Fruit fly (Drosophila melanogaster) whole organism, embryonic: ENCODE data around the gene CG4025.

Experiments used
- ATbp ChIP-seq: fragments of 200-800 bp; sonication (Bioruptor generic); optimal IDR thresholded peaks from 2 replicates; lab custom pipeline; 2017; ENCODE audit warnings: missing biosample characterization, mild to moderate bottlenecking, missing genetic modification characterization, missing genetic modification reagents
- Ada2b ChIP-seq: fragments of 200-800 bp; sonication (Bioruptor generic); IDR thresholded peaks from 2 replicates; pipeline ENCODE4 v1.3.6; 2022; ENCODE audit warnings: missing biosample characterization, missing genetic modification characterization
- B-H2 ChIP-seq: fragments of 200-800 bp; sonication (Bioruptor generic); optimal IDR thresholded peaks from 2 replicates; lab custom pipeline; 2018; ENCODE audit warnings: missing biosample characterization, mild to moderate bottlenecking, missing genetic modification characterization
- CG10654 ChIP-seq: fragments of 200-800 bp; sonication (Bioruptor generic); optimal IDR thresholded peaks from 2 replicates; lab custom pipeline; 2016; ENCODE audit warnings: missing biosample characterization, missing genetic modification characterization
- CG11560 ChIP-seq: fragments of 200-800 bp; sonication (Bioruptor generic); IDR thresholded peaks from 3 replicates; pipeline ENCODE4 v1.3.6; 2022; ENCODE audit warnings: missing biosample characterization, missing genetic modification characterization
- CG13775 ChIP-seq: fragments of 200-800 bp; sonication (Bioruptor generic); optimal IDR thresholded peaks from 3 replicates; lab custom pipeline; 2017; ENCODE audit warnings: missing biosample characterization, mild to moderate bottlenecking, missing genetic modification characterization
- CG14441 ChIP-seq: fragments of 200-800 bp; sonication (Bioruptor generic); IDR thresholded peaks from 2 replicates; pipeline ENCODE4 v1.3.6; 2022; ENCODE audit warnings: missing biosample characterization, missing genetic modification characterization
- CG14860 ChIP-seq: fragments of 200-800 bp; sonication (Bioruptor generic); IDR thresholded peaks from 3 replicates; pipeline ENCODE4 v1.3.6; 2022; ENCODE audit warnings: missing biosample characterization, missing genetic modification characterization; ENCODE audit not compliant: partially characterized antibody
- CG18764 ChIP-seq: fragments of 200-800 bp; sonication (Bioruptor generic); optimal IDR thresholded peaks from 3 replicates; lab custom pipeline; 2016; ENCODE audit warnings: missing biosample characterization, missing genetic modification characterization
- CG2202 ChIP-seq: fragments of 200-800 bp; sonication (Bioruptor generic); optimal IDR thresholded peaks from 2 replicates; lab custom pipeline; 2018; ENCODE audit warnings: missing biosample characterization, mild to moderate bottlenecking, missing genetic modification characterization
- CG2712 ChIP-seq: fragments of 200-800 bp; optimal IDR thresholded peaks from 3 replicates; lab custom pipeline; 2019; ENCODE audit warnings: missing biosample characterization, mild to moderate bottlenecking, missing genetic modification characterization, moderate library complexity
- CG30020 ChIP-seq: fragments of 200-800 bp; optimal IDR thresholded peaks from 2 replicates; lab custom pipeline; 2019; ENCODE audit warnings: missing biosample characterization, mild to moderate bottlenecking, missing genetic modification characterization, moderate library complexity
- CG31388 ChIP-seq: fragments of 200-800 bp; sonication (Bioruptor generic); optimal IDR thresholded peaks from 2 replicates; lab custom pipeline; 2016; ENCODE audit warnings: missing biosample characterization, missing genetic modification characterization
- CG3838 ChIP-seq: fragments of 200-800 bp; sonication (Bioruptor generic); optimal IDR thresholded peaks from 3 replicates; lab custom pipeline; 2016; ENCODE audit warnings: missing biosample characterization, missing genetic modification characterization
- CG4820 ChIP-seq: fragments of 200-800 bp; sonication (Bioruptor generic); optimal IDR thresholded peaks from 3 replicates; lab custom pipeline; 2016; ENCODE audit warnings: missing biosample characterization, missing genetic modification characterization
- CG6654 ChIP-seq: fragments of 200-800 bp; sonication (Bioruptor generic); optimal IDR thresholded peaks from 2 replicates; lab custom pipeline; 2017; ENCODE audit warnings: missing biosample characterization, mild to moderate bottlenecking, missing genetic modification characterization
- CG7745 ChIP-seq: fragments of 200-800 bp; sonication (Bioruptor generic); optimal IDR thresholded peaks from 2 replicates; lab custom pipeline; 2018; ENCODE audit warnings: missing biosample characterization, mild to moderate bottlenecking, missing genetic modification characterization, moderate library complexity
- CG7839 ChIP-seq: fragments of 200-800 bp; sonication (Bioruptor generic); optimal IDR thresholded peaks from 3 replicates; lab custom pipeline; 2018; ENCODE audit warnings: missing biosample characterization, mild to moderate bottlenecking, missing genetic modification characterization, moderate library complexity
- CG8281 ChIP-seq: fragments of 200-800 bp; sonication (Bioruptor generic); optimal IDR thresholded peaks from 2 replicates; lab custom pipeline; 2018; ENCODE audit warnings: missing biosample characterization, mild to moderate bottlenecking, missing genetic modification characterization, moderate library complexity
- CG8944 ChIP-seq: fragments of 200-800 bp; sonication (Bioruptor generic); optimal IDR thresholded peaks from 3 replicates; lab custom pipeline; 2016; ENCODE audit warnings: missing biosample characterization, missing genetic modification characterization
- D19B ChIP-seq: fragments of 200-800 bp; sonication (Bioruptor generic); optimal IDR thresholded peaks from 2 replicates; lab custom pipeline; 2017; ENCODE audit warnings: missing biosample characterization, mild to moderate bottlenecking, missing genetic modification characterization
- GATAe ChIP-seq: fragments of 200-800 bp; sonication (Bioruptor generic); conservative IDR thresholded peaks from 2 replicates; pipeline ENCODE4 v1.3.6; 2022; ENCODE audit warnings: missing biosample characterization, missing genetic modification characterization
- Gug ChIP-seq: fragments of 200-800 bp; sonication (Bioruptor generic); IDR thresholded peaks from 4 replicates; pipeline ENCODE4 v1.3.6; 2022; ENCODE audit warnings: missing biosample characterization, missing genetic modification characterization
- H2.0 ChIP-seq: fragments of 200-800 bp; sonication (Bioruptor generic); IDR thresholded peaks from 2 replicates; pipeline ENCODE4 v1.3.6; 2022; ENCODE audit warnings: missing biosample characterization, missing genetic modification characterization
- HHEX ChIP-seq: fragments of 200-800 bp; sonication (Bioruptor generic); optimal IDR thresholded peaks from 3 replicates; lab custom pipeline; 2017; ENCODE audit warnings: missing biosample characterization, mild to moderate bottlenecking, missing genetic modification characterization, missing genetic modification reagents
- HLH4C ChIP-seq: fragments of 200-800 bp; sonication (Bioruptor generic); IDR thresholded peaks from 3 replicates; pipeline ENCODE4 v1.3.6; 2022; ENCODE audit warnings: missing biosample characterization, missing genetic modification characterization; ENCODE audit not compliant: partially characterized antibody
- MBD-R2 ChIP-seq: fragments of 200-800 bp; sonication (Bioruptor generic); IDR thresholded peaks from 2 replicates; pipeline ENCODE4 v1.3.6; 2022; ENCODE audit warnings: missing biosample characterization, missing genetic modification characterization
- MESR4 ChIP-seq: fragments of 200-800 bp; sonication (Bioruptor generic); optimal IDR thresholded peaks from 2 replicates; lab custom pipeline; 2018; ENCODE audit warnings: missing biosample characterization, mild to moderate bottlenecking, missing genetic modification characterization, moderate library complexity
- Mad ChIP-seq: fragments of 200-800 bp; sonication (Bioruptor generic); optimal IDR thresholded peaks from 2 replicates; lab custom pipeline; 2016; ENCODE audit warnings: missing biosample characterization, missing genetic modification characterization
- Poxn ChIP-seq: fragments of 200-800 bp; sonication (Bioruptor generic); IDR thresholded peaks from 2 replicates; pipeline ENCODE4 v1.3.6; 2022; ENCODE audit warnings: missing biosample characterization, missing genetic modification characterization
- Scr ChIP-seq: fragments of 200-800 bp; sonication (Bioruptor generic); IDR thresholded peaks from 2 replicates; pipeline ENCODE4 v1.3.6; 2022; ENCODE audit warnings: missing biosample characterization, missing genetic modification characterization; ENCODE audit not compliant: partially characterized antibody
- Sox102F ChIP-seq: fragments of 200-800 bp; sonication (Bioruptor generic); optimal IDR thresholded peaks from 2 replicates; lab custom pipeline; 2018; ENCODE audit warnings: missing biosample characterization, mild to moderate bottlenecking, missing genetic modification characterization, moderate library complexity
- Ssrp ChIP-seq: fragments of 200-800 bp; sonication (Bioruptor generic); optimal IDR thresholded peaks from 2 replicates; lab custom pipeline; 2018; ENCODE audit warnings: missing biosample characterization, mild to moderate bottlenecking, missing genetic modification characterization, moderate library complexity
- br ChIP-seq: fragments of >200 bp; optimal IDR thresholded peaks from 2 replicates; lab custom pipeline; 2017
- dimm ChIP-seq: fragments of 200-800 bp; sonication (Bioruptor generic); IDR thresholded peaks from 2 replicates; pipeline ENCODE4 v1.3.6; 2022; ENCODE audit warnings: missing biosample characterization, missing genetic modification characterization
- ewg ChIP-seq: fragments of 200-800 bp; sonication (Bioruptor generic); optimal IDR thresholded peaks from 3 replicates; lab custom pipeline; 2017; ENCODE audit warnings: mild to moderate bottlenecking, missing biosample characterization, missing genetic modification reagents, missing genetic modification characterization
- fd96Cb ChIP-seq: fragments of 200-800 bp; sonication (Bioruptor generic); optimal IDR thresholded peaks from 2 replicates; lab custom pipeline; 2018; ENCODE audit warnings: missing biosample characterization, mild to moderate bottlenecking, missing genetic modification characterization, moderate library complexity
- org-1 ChIP-seq: fragments of 200-800 bp; sonication (Bioruptor generic); optimal IDR thresholded peaks from 2 replicates; lab custom pipeline; 2017; ENCODE audit warnings: missing biosample characterization, missing genetic modification characterization
- otp ChIP-seq: fragments of 200-800 bp; sonication (Bioruptor generic); IDR thresholded peaks from 3 replicates; pipeline ENCODE4, ENCODE4 v1.3.6; 2022; ENCODE audit warnings: missing biosample characterization, missing genetic modification characterization
- p53 ChIP-seq: fragments of 200-800 bp; sonication (Bioruptor generic); optimal IDR thresholded peaks from 2 replicates; lab custom pipeline; 2016; ENCODE audit warnings: missing biosample characterization, missing genetic modification characterization
- pfk ChIP-seq: fragments of 200-800 bp; sonication (Bioruptor generic); optimal IDR thresholded peaks from 2 replicates; lab custom pipeline; 2018; ENCODE audit warnings: missing biosample characterization, mild to moderate bottlenecking, missing genetic modification characterization, moderate library complexity
- schlank ChIP-seq: fragments of 200-800 bp; sonication (Bioruptor generic); optimal IDR thresholded peaks from 2 replicates; lab custom pipeline; 2018; ENCODE audit warnings: missing biosample characterization, mild to moderate bottlenecking, missing genetic modification characterization
- sens ChIP-seq: fragments of 200-800 bp; sonication (Bioruptor generic); peaks from one replicate; lab custom pipeline; 2016; ENCODE audit warnings: missing biosample characterization, missing genetic modification characterization
- slp2 ChIP-seq: fragments of 200-800 bp; sonication (Bioruptor generic); optimal IDR thresholded peaks from 2 replicates; lab custom pipeline; 2016; ENCODE audit warnings: missing biosample characterization, missing genetic modification characterization
- sqz ChIP-seq: fragments of 200-800 bp; sonication (Bioruptor generic); optimal IDR thresholded peaks from 3 replicates; lab custom pipeline; 2018; ENCODE audit warnings: missing biosample characterization, mild to moderate bottlenecking, missing genetic modification characterization
- trh ChIP-seq: fragments of 200-800 bp; sonication (Bioruptor generic); optimal IDR thresholded peaks from 2 replicates; lab custom pipeline; 2016; ENCODE audit warnings: missing biosample characterization, missing genetic modification characterization
- tup ChIP-seq: fragments of 200-800 bp; sonication (Bioruptor generic); optimal IDR thresholded peaks from 2 replicates; lab custom pipeline; 2016; ENCODE audit warnings: missing biosample characterization, mild to moderate bottlenecking, missing genetic modification characterization, moderate library complexity
- twi ChIP-seq: fragments of 200-800 bp; optimal IDR thresholded peaks from 2 replicates; lab custom pipeline; 2019; ENCODE audit warnings: missing biosample characterization, mild to moderate bottlenecking, missing genetic modification characterization, moderate library complexity
- vfl ChIP-seq: fragments of 200-800 bp; sonication (Bioruptor generic); optimal IDR thresholded peaks from 2 replicates; lab custom pipeline; 2016; ENCODE audit warnings: missing biosample characterization, missing genetic modification characterization

Gene CG4025

DNA sequence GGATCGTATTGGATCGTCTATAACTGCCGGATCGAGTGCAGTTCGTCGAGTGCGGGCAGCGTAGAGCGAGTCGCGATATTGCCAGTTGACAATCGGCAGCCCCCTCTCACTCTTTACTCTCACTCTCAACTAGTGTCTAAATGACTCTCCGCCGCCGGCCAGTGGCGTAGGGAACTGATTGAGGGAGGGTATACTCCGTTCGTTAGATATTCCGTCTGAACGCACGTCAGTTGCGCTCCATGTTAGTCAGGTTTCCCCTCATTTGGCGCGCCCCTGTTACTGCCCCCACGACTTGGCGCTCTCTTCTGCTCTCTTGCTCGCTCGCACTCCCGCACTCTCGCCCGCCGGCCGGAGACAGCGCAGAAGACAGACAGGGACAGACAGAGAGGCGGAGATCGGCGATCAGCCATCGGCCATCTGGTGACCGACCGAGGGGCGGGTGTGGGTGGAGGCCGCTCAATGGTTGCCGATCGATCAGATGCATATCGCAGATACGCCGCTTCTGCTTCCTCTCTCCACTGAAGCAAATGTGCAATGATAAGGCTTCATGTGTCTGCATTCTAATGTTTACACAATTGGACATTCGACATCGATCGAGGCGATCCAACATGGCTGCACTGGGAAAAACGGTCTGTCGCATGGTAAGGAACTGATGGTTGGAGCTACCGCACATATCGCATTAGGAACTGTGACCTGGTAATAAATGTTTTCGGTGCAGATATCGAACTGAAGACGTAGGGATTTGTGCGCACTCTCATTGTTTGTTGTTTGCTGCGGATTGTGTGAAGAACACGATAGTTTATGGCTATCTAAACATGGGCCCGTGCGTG lies 26.5 kb upstream of the CG4025 start, which contains the start of gene moody (continued):
- TF ChIP-seq CG3838 (peak; percentile 83), CG2712 (tag; lab: Kevin White, UChicago) (peak; percentile 95), Sox102F (GFP tag; lab: Kevin White, UChicago) (peak; percentile 94), org-1 (GFP tag; lab: Kevin White, UChicago) (peak; percentile 95), ewg (GFP tag; lab: Kevin White, UChicago) (peak; percentile 92), sens (peak; percentile 99), sqz (GFP tag; lab: Kevin White, UChicago) (peak; percentile 63), CG11560 (peak; percentile 90), br (lab: Kevin White, UChicago) (no peak), otp (GFP tag; lab: Robert Waterston, UW) (peak; percentile 99), CG18764 (GFP tag; lab: Kevin White, UChicago) (peak; percentile 92), Gug (peak; percentile 100), HLH4C (0 out of 3 replicates have a peak, but pooled peaks have one; percentile 23), Ssrp (peak; percentile 84), CG2202 (tag; lab: Kevin White, UChicago) (peak; percentile 84), CG4820 (GFP tag; lab: Kevin White, UChicago) (peak; percentile 92), trh (GFP tag; lab: Kevin White, UChicago) (peak; percentile 78), CG7745 (tag; lab: Kevin White, UChicago) (peak; percentile 41), CG30020 (tag; lab: Kevin White, UChicago) (peak; percentile 64), CG8944 (GFP tag; lab: Kevin White, UChicago) (peak; percentile 98), Ada2b (peak; percentile 98), HHEX (peak; percentile 97), fd96Cb (tag; lab: Kevin White, UChicago) (peak; percentile 91), CG31388 (GFP tag; lab: Kevin White, UChicago) (peak; percentile 82), MBD-R2 (GFP tag; lab: Robert Waterston, UW) (peak; percentile 98), B-H2 (GFP tag; lab: Kevin White, UChicago) (peak; percentile 99), D19B (GFP tag; lab: Kevin White, UChicago) (peak; percentile 92), Poxn (peak; percentile 93), schlank (peak; percentile 98), twi (tag; lab: Kevin White, UChicago) (peak; percentile 88), CG7839 (tag; lab: Kevin White, UChicago) (peak; percentile 96), vfl (peak; percentile 97), dimm (peak; percentile 93), CG8281 (tag; lab: Kevin White, UChicago) (peak; percentile 83), p53 (peak; percentile 95), CG6654 (GFP tag; lab: Kevin White, UChicago) (peak; percentile 87), pfk (GFP tag; lab: Kevin White, UChicago) (peak; percentile 78), tup (GFP tag; lab: Kevin White, UChicago) (peak; percentile 95), GATAe (GFP tag; lab: Robert Waterston, UW) (peak; percentile 88), slp2 (peak; percentile 96), CG13775 (peak; percentile 90), Mad (peak; percentile 97), ATbp (GFP tag; lab: Kevin White, UChicago) (peak; percentile 96), H2.0 (peak; percentile 99), CG10654 (GFP tag; lab: Kevin White, UChicago) (peak; percentile 96), CG14441 (GFP tag; lab: Robert Waterston, UW) (peak; percentile 99), CG14860 (GFP tag; lab: Robert Waterston, UW) (0 out of 3 replicates have a peak, but pooled peaks have one; percentile 33), MESR4 (GFP tag; lab: Kevin White, UChicago) (peak; percentile 66), Scr (0 out of 2 replicates have a peak, but pooled peaks have one; percentile 26)
